Worm (Caenorhabditis elegans): ENCODE measurements around the gene pnp-1.

DNA sequence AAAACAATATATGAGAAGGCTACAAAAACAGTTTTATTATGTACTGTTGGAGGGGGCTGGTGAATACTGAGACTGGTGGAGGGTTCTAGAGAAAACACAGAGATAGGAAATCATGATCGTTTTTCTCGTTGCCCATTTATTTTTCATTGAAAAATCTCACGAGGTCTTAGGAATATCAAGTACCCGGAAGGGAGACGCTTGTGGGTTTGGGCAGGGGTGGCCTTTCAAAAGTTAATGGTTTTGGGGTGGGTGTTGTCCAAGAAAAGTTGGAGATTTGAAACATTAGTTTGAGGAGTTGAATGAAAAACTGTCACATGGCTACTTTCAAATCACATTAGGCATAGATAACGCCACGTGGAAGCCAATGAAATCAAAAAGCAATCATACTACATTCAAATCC is 3.4 kb downstream of the pnp-1 start:
- TF ChIP-seq R02D3.7 (tag; optimal IDR thresholded peaks at IDR 0.05) (no peak), unc-39 (tag; optimal IDR thresholded peaks at IDR 0.05) (no peak), ceh-16 (tag; optimal IDR thresholded peaks at IDR 0.05) (no peak)

Data from whole organism, L2 larva.